Worm (Caenorhabditis elegans) whole organism, L1 larva: ENCODE data around the gene B0294.3.

Source experiments
- C04F5.9 ChIP-seq: sonication (generic microtip); optimal IDR thresholded peaks from 2 replicates; lab custom pipeline; 2016; ENCODE audit warnings: missing genetic modification characterization, missing compliant biosample characterization
- C34B4.2 ChIP-seq: sonication (generic microtip); optimal IDR thresholded peaks from 2 replicates; lab custom pipeline; 2017; ENCODE audit warnings: mild to moderate bottlenecking, missing genetic modification characterization, missing compliant biosample characterization
- Y116A8C.19 ChIP-seq: sonication (generic microtip); optimal IDR thresholded peaks from 2 replicates; lab custom pipeline; 2016; ENCODE audit warnings: missing compliant biosample characterization, missing genetic modification characterization, borderline replicate concordance
- alr-1 ChIP-seq: fragments of 200-800 bp; sonication (Bioruptor generic); optimal IDR thresholded peaks from 2 replicates; lab custom pipeline; 2018; ENCODE audit warnings: borderline replicate concordance, mild to moderate bottlenecking, missing genetic modification characterization, missing compliant biosample characterization
- blmp-1 ChIP-seq: fragments of 150-350 bp; optimal IDR thresholded peaks from 2 replicates; lab custom pipeline; 2014; ENCODE audit warnings: missing biosample characterization, missing genetic modification characterization
- ceh-63 ChIP-seq: fragments of 200-800 bp; sonication (Bioruptor generic); optimal IDR thresholded peaks from 2 replicates; lab custom pipeline; 2018; ENCODE audit warnings: mild to moderate bottlenecking, missing genetic modification characterization, missing compliant biosample characterization
- ceh-8 ChIP-seq: fragments of 200-800 bp; sonication (Bioruptor generic); optimal IDR thresholded peaks from 2 replicates; lab custom pipeline; 2018; ENCODE audit warnings: mild to moderate bottlenecking, missing genetic modification characterization, moderate library complexity, missing compliant biosample characterization
- ceh-90 ChIP-seq: sonication (generic microtip); optimal IDR thresholded peaks from 2 replicates; lab custom pipeline; 2016; ENCODE audit warnings: missing genetic modification characterization, missing compliant biosample characterization
- dsc-1 ChIP-seq: sonication (generic microtip); optimal IDR thresholded peaks from 2 replicates; lab custom pipeline; 2016; ENCODE audit warnings: mild to moderate bottlenecking, missing genetic modification characterization, missing compliant biosample characterization
- efl-1 ChIP-seq, 4 experiments: fragments of 150-350 bp; optimal IDR thresholded peaks in 3 of 4; peaks in 1 of 4; 1 replicate in 1 of 4; 2 replicates in 3 of 4; lab custom pipeline; 2014; ENCODE audit warnings: missing biosample characterization in 2 of 4, missing genetic modification characterization in 2 of 4, missing genetic modification reagents in 2 of 4
- egl-27 ChIP-seq, 2 experiments: fragments of 150-350 bp in 1 of 2; sonication (generic microtip); optimal IDR thresholded peaks; 3 replicates each; lab custom pipeline; 2017 to 2018; ENCODE audit warnings: missing biosample characterization in 2 of 2, missing genetic modification characterization in 2 of 2, missing genetic modification reagents in 2 of 2
- elt-2 ChIP-seq: sonication (generic microtip); optimal IDR thresholded peaks from 2 replicates; lab custom pipeline; 2016; ENCODE audit warnings: missing genetic modification characterization, mild to moderate bottlenecking, inconsistent platforms, missing compliant biosample characterization, missing genetic modification reagents
- elt-3 ChIP-seq, 6 experiments: fragments of 150-350 bp in 1 of 6; sonication (generic microtip); optimal IDR thresholded peaks; 2 replicates each; lab custom pipeline; 2017 to 2018; ENCODE audit warnings: missing biosample characterization in 6 of 6, missing genetic modification characterization in 6 of 6, inconsistent platforms in 1 of 6
- ets-5 ChIP-seq: fragments of 200-800 bp; sonication (Bioruptor generic); IDR thresholded peaks from 2 replicates; pipeline ENCODE4 v1.3.6; 2022; ENCODE audit warnings: missing genetic modification characterization, missing compliant biosample characterization
- fkh-10 ChIP-seq: sonication (generic microtip); optimal IDR thresholded peaks from 2 replicates; lab custom pipeline; 2017; ENCODE audit warnings: missing biosample characterization, missing genetic modification reagents, missing genetic modification characterization
- hlh-17 ChIP-seq: fragments of 200-800 bp; sonication (Bioruptor generic); optimal IDR thresholded peaks from 2 replicates; lab custom pipeline; 2018; ENCODE audit warnings: missing genetic modification characterization, mild to moderate bottlenecking, missing compliant biosample characterization, moderate library complexity, borderline replicate concordance
- irx-1 ChIP-seq: sonication (generic microtip); optimal IDR thresholded peaks from 2 replicates; lab custom pipeline; 2016; ENCODE audit warnings: missing genetic modification characterization, missing compliant biosample characterization
- isw-1 ChIP-seq: fragments of 200-800 bp; sonication (Bioruptor generic); IDR thresholded peaks from 2 replicates; pipeline ENCODE4 v1.3.6; 2022; ENCODE audit warnings: missing genetic modification characterization, missing compliant biosample characterization
- jun-1 ChIP-seq: fragments of 150-350 bp; optimal IDR thresholded peaks from 2 replicates; lab custom pipeline; 2014; ENCODE audit warnings: missing biosample characterization, missing genetic modification reagents, missing genetic modification characterization
- lin-13 ChIP-seq: fragments of 150-350 bp; optimal IDR thresholded peaks from 2 replicates; lab custom pipeline; 2014; ENCODE audit warnings: missing biosample characterization, missing genetic modification reagents, missing genetic modification characterization
- lin-14 ChIP-seq: fragments of 200-800 bp; sonication (Bioruptor generic); optimal IDR thresholded peaks from 2 replicates; lab custom pipeline; 2018; ENCODE audit warnings: mild to moderate bottlenecking, missing genetic modification characterization, moderate library complexity, missing compliant biosample characterization
- lin-15B ChIP-seq: fragments of 150-350 bp; sonication (generic microtip); optimal IDR thresholded peaks from 3 replicates; lab custom pipeline; 2014; ENCODE audit warnings: missing biosample characterization, missing genetic modification characterization
- lin-39 ChIP-seq: fragments of 150-350 bp; optimal IDR thresholded peaks from 2 replicates; lab custom pipeline; 2014; ENCODE audit warnings: missing biosample characterization, missing genetic modification reagents, missing genetic modification characterization
- lsy-2 ChIP-seq, 2 experiments: fragments of 150-350 bp; optimal IDR thresholded peaks; 2 replicates each; lab custom pipeline; 2014; ENCODE audit warnings: missing biosample characterization in 2 of 2, missing genetic modification characterization in 2 of 2
- mab-9 ChIP-seq: fragments of 200-800 bp; sonication (Bioruptor generic); IDR thresholded peaks from 2 replicates; pipeline ENCODE4 v1.3.6; 2022; ENCODE audit warnings: missing genetic modification reagents, missing genetic modification characterization, missing compliant biosample characterization
- mdl-1 ChIP-seq, 2 experiments: fragments of 150-350 bp; optimal IDR thresholded peaks; 2 replicates each; lab custom pipeline; 2014 to 2017; ENCODE audit warnings: missing biosample characterization in 2 of 2, missing genetic modification characterization in 2 of 2, inconsistent platforms in 1 of 2
- nhr-11 ChIP-seq: fragments of 150-350 bp; optimal IDR thresholded peaks from 2 replicates; lab custom pipeline; 2014; ENCODE audit warnings: missing biosample characterization, missing genetic modification characterization
- nhr-12 ChIP-seq: sonication (generic microtip); optimal IDR thresholded peaks from 2 replicates; lab custom pipeline; 2017; ENCODE audit warnings: missing biosample characterization, missing genetic modification characterization
- nhr-19 ChIP-seq: fragments of 200-800 bp; sonication (Bioruptor generic); conservative IDR thresholded peaks from 2 replicates; pipeline ENCODE4 v1.3.6; 2022; ENCODE audit warnings: missing genetic modification characterization, missing compliant biosample characterization
- nhr-47 ChIP-seq: sonication (generic microtip); optimal IDR thresholded peaks from 2 replicates; lab custom pipeline; 2016; ENCODE audit warnings: mild to moderate bottlenecking, missing genetic modification characterization, moderate library complexity, missing compliant biosample characterization
- nhr-76 ChIP-seq: sonication (generic microtip); optimal IDR thresholded peaks from 2 replicates; lab custom pipeline; 2017; ENCODE audit warnings: missing biosample characterization, missing genetic modification characterization
- nhr-77 ChIP-seq: fragments of 150-350 bp; optimal IDR thresholded peaks from 2 replicates; lab custom pipeline; 2014; ENCODE audit warnings: missing biosample characterization, missing genetic modification characterization
- nhr-85 ChIP-seq: sonication (generic microtip); peaks from one replicate; lab custom pipeline; 2016; ENCODE audit warnings: missing genetic modification characterization, inconsistent platforms, missing compliant biosample characterization
- nhr-90 ChIP-seq: sonication (generic microtip); optimal IDR thresholded peaks from 2 replicates; lab custom pipeline; 2016; ENCODE audit warnings: mild to moderate bottlenecking, missing genetic modification characterization, missing compliant biosample characterization; ENCODE audit not compliant: poor library complexity
- pax-3 ChIP-seq: fragments of 200-800 bp; sonication (Bioruptor generic); optimal IDR thresholded peaks from 2 replicates; lab custom pipeline; 2018; ENCODE audit warnings: mild to moderate bottlenecking, missing genetic modification characterization, moderate library complexity, missing compliant biosample characterization
- pqm-1 ChIP-seq: sonication (generic microtip); optimal IDR thresholded peaks from 3 replicates; lab custom pipeline; 2017; ENCODE audit warnings: missing biosample characterization, missing genetic modification characterization
- snpc-4 ChIP-seq: fragments of 150-350 bp; optimal IDR thresholded peaks from 2 replicates; lab custom pipeline; 2014; ENCODE audit warnings: missing biosample characterization, missing genetic modification characterization
- sptf-1 ChIP-seq: fragments of 150-350 bp; optimal IDR thresholded peaks from 2 replicates; lab custom pipeline; 2014; ENCODE audit warnings: missing biosample characterization, missing genetic modification characterization
- swsn-7 ChIP-seq: sonication (generic microtip); optimal IDR thresholded peaks from 2 replicates; lab custom pipeline; 2016; ENCODE audit warnings: missing genetic modification characterization, missing compliant biosample characterization
- unc-130 ChIP-seq: fragments of 150-350 bp; optimal IDR thresholded peaks from 2 replicates; lab custom pipeline; 2017; ENCODE audit warnings: missing biosample characterization, missing genetic modification characterization, inconsistent platforms
- unc-30 ChIP-seq: sonication (generic microtip); optimal IDR thresholded peaks from 2 replicates; lab custom pipeline; 2017; ENCODE audit warnings: missing biosample characterization, missing genetic modification characterization
- unc-62 ChIP-seq: fragments of 150-350 bp; optimal IDR thresholded peaks from 2 replicates; lab custom pipeline; 2014; ENCODE audit warnings: missing biosample characterization, missing genetic modification reagents, missing genetic modification characterization
- unc-86 ChIP-seq: sonication (generic microtip); optimal IDR thresholded peaks from 2 replicates; lab custom pipeline; 2016; ENCODE audit warnings: missing genetic modification characterization, missing compliant biosample characterization
- vab-15 ChIP-seq: sonication (generic microtip); optimal IDR thresholded peaks from 2 replicates; lab custom pipeline; 2017; ENCODE audit warnings: missing genotype, mild to moderate bottlenecking, missing genetic modification characterization, missing compliant biosample characterization
- xbp-1 ChIP-seq: sonication (generic microtip); optimal IDR thresholded peaks from 2 replicates; lab custom pipeline; 2016; ENCODE audit warnings: missing genetic modification characterization, missing compliant biosample characterization
- zag-1 ChIP-seq: fragments of 150-350 bp; optimal IDR thresholded peaks from 2 replicates; lab custom pipeline; 2014; ENCODE audit warnings: missing biosample characterization, missing genetic modification characterization
- zip-4 ChIP-seq: fragments of 200-800 bp; sonication (Bioruptor generic); optimal IDR thresholded peaks from 2 replicates; lab custom pipeline; 2018; ENCODE audit warnings: mild to moderate bottlenecking, missing genetic modification characterization, moderate library complexity, missing compliant biosample characterization

The B0294.3 gene

DNA sequence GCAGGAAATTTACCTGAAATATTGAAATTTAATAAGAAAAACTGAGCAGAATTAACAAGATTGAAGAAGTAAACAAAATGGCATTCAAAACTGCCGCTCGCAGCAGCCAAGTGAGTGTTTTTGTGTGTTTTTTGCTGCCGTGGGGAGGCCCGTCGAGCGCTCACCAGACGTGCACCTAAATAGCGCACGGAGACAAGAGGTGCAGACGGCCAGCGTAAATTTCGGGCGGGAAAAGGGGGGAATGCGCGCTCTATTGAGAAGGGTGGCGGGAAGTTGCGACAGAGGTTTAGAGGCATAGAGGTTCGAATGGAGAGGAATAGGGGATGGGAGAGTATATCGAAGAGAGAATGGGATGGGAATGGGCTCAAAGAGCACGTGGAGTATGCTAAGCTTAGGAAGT is 35.8 kb upstream of the B0294.3 start, which contains the start of gene ceh-39 (continued):
- TF ChIP-seq nhr-90 (tag; lab: Kevin White, UChicago) (peak; percentile 25), mab-9 (no peak), lin-14 (GFP tag; lab: Kevin White, UChicago) (peak; percentile 86), unc-62 (GFP tag; lab: Kevin White, UChicago) (no peak), elt-2 (no peak), irx-1 (tag; lab: Kevin White, UChicago) (no peak), pax-3 (tag; lab: Kevin White, UChicago) (no peak), isw-1 (GFP tag; lab: Robert Waterston, UW) (peak; percentile 55), C04F5.9 (tag; lab: Kevin White, UChicago) (no peak), nhr-76 (no peak), hlh-17 (GFP tag; lab: Kevin White, UChicago) (no peak), unc-130 (tag; lab: Kevin White, UChicago) (no peak), swsn-7 (peak; percentile 62), ceh-90 (tag; lab: Kevin White, UChicago) (no peak), lin-39 (no peak), Y116A8C.19 (tag; lab: Kevin White, UChicago) (no peak), nhr-77 (tag; lab: Kevin White, UChicago) (peak; percentile 31), fkh-10 (GFP tag; lab: Kevin White, UChicago) (peak; percentile 61), sptf-1 (tag; lab: Kevin White, UChicago) (no peak), snpc-4 (tag; lab: Kevin White, UChicago) (no peak), nhr-47 (tag; lab: Kevin White, UChicago) (peak; percentile 70), lsy-2 (tag; optimal IDR thresholded peaks at IDR 0.05; lab: Kevin White, UChicago) (peak; percentile 45 to 58), egl-27 (tag; optimal IDR thresholded peaks at IDR 0.05; lab: Kevin White, UChicago) (no peak), jun-1 (no peak), nhr-11 (no peak), pqm-1 (no peak), ets-5 (GFP tag; lab: Robert Waterston, UW) (no peak), zag-1 (tag; lab: Kevin White, UChicago) (no peak), dsc-1 (tag; lab: Kevin White, UChicago) (peak; percentile 12), C34B4.2 (no peak), zip-4 (GFP tag; lab: Kevin White, UChicago) (no peak)

DNA sequence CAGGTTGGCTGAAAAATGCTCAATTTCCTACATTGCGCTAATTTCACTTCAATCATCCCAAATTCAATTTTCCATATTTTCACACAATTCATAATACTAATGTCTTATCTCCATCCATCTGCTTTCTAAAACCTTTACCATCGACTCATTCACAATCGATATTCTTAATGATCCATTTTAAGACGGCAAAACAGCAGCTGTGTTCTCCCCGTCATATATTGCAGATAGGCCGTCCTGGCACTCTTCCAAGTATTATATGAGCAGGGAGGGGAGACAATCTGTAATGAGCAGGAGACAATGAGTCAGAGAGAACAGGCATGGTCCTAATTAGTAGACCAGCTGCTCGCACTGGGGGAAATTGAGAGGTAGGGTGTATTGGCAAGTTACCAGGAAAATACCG is 34.2 kb upstream of the B0294.3 start:
- TF ChIP-seq nhr-85 (tag; lab: Kevin White, UChicago) (peak; percentile 2), mdl-1 (tag; optimal IDR thresholded peaks at IDR 0.05; lab: Kevin White, UChicago) (no peak)

- TF ChIP-seq nhr-85 (tag; lab: Kevin White, UChicago), result peak; percentile 60
- no peak for TF ChIP-seq lin-15B (tag; lab: Kevin White, UChicago)
- no peak for TF ChIP-seq alr-1 (tag; lab: Kevin White, UChicago)
- TF ChIP-seq unc-130 (tag; lab: Kevin White, UChicago), result no peak
- TF ChIP-seq snpc-4 (tag; lab: Kevin White, UChicago), result no peak
- TF ChIP-seq ceh-63 (GFP tag; lab: Kevin White, UChicago), result no peak
- TF ChIP-seq elt-3 (tag; optimal IDR thresholded peaks at IDR 0.05; lab: Kevin White, UChicago), result peak in 2 of 6 experiments; percentile 6 to 12
- TF ChIP-seq swsn-7, result peak; percentile 56
- TF ChIP-seq unc-86 (tag; lab: Kevin White, UChicago), result peak; percentile 20
- TF ChIP-seq C04F5.9 (tag; lab: Kevin White, UChicago), result peak; percentile 1
- no peak for TF ChIP-seq mab-9
- peak; percentile 20 to 31 for TF ChIP-seq efl-1 (optimal IDR thresholded peaks at IDR 0.05; lab: Kevin White, UChicago)
- peak; percentile 0 to 93 for TF ChIP-seq efl-1 (GFP tag; optimal IDR thresholded peaks at IDR 0.05 in 1 of 2; lab: Kevin White, UChicago)
- TF ChIP-seq nhr-47 (tag; lab: Kevin White, UChicago), result peak; percentile 79
- peak; percentile 64 for TF ChIP-seq ceh-8 (GFP tag; lab: Kevin White, UChicago)
- no peak for TF ChIP-seq lin-13 (GFP tag; lab: Kevin White, UChicago)
- peak; percentile 17 for TF ChIP-seq fkh-10 (GFP tag; lab: Kevin White, UChicago)
- TF ChIP-seq vab-15 (tag; lab: Kevin White, UChicago), result no peak
- peak; percentile 33 for TF ChIP-seq pax-3 (tag; lab: Kevin White, UChicago)
- peak in 1 of 2 experiments; percentile 62 for TF ChIP-seq mdl-1 (tag; optimal IDR thresholded peaks at IDR 0.05; lab: Kevin White, UChicago)
- TF ChIP-seq nhr-11, result no peak
- peak; percentile 57 for TF ChIP-seq xbp-1 (tag; lab: Kevin White, UChicago)
- peak; percentile 15 for TF ChIP-seq elt-2
- no peak for TF ChIP-seq nhr-12 (tag; lab: Kevin White, UChicago)
- peak; percentile 73 for TF ChIP-seq nhr-19 (GFP tag; lab: Robert Waterston, UW)
- TF ChIP-seq unc-62 (GFP tag; lab: Kevin White, UChicago), result no peak
- TF ChIP-seq zip-4 (GFP tag; lab: Kevin White, UChicago), result no peak
- no peak for TF ChIP-seq blmp-1
- no peak for TF ChIP-seq egl-27 (tag; optimal IDR thresholded peaks at IDR 0.05; lab: Kevin White, UChicago)
- TF ChIP-seq unc-30 (tag; lab: Kevin White, UChicago), result no peak
Measured at ce11 chrX:1858616-1859015, 33.4 kb upstream of the B0294.3 start.
